Worm (Caenorhabditis elegans): Measurements from ENCODE around the gene K09E2.1.

The K09E2.1 gene

DNA sequence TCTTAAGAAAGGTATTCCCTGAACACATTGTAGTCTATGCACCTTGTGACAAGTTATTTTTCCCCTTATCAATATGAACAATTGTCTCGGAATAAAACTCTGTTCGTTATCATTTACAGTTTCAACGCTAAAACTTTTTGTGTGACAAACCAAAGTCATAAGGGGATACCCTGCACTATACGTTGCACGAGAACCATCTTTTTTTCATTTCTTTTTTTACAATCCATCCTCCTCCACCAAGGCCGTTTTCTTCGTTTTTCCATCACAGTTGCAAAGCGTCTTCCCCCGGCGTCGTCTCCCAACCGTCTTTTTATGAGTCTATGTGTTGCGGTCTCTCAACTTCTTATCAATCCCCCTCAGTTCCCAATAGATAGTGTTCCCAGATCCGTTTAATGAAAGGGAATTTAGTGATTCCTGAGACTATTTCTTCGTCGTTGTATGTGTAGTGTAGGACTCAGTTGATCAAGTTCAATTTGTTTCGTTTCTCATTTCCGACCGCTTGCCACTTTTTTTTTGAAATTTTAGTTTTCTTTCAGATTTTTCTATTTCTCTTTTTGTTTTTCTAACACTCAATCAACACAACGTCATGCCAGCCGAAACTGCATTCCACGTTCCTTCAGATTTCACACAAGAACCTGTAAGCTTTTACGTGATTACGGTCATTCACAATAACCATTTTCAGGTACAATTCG lies 5.5 kb upstream of the K09E2.1 start (continued):
- no peak for TF ChIP-seq madf-10 (tag; optimal IDR thresholded peaks at IDR 0.05)
- TF ChIP-seq F39B2.1 (GFP tag; IDR thresholded peaks at IDR 0.05): no peak
- no peak for TF ChIP-seq ztf-28 (GFP tag; IDR thresholded peaks at IDR 0.05)
- TF ChIP-seq gei-17 (GFP tag; optimal IDR thresholded peaks at IDR 0.05): no peak
- TF ChIP-seq lin-26 (GFP tag; IDR thresholded peaks at IDR 0.05): peak; percentile 34; the same call in 1 of the 2 replicates
- peak; percentile 64 for TF ChIP-seq somi-1 (GFP tag; optimal IDR thresholded peaks at IDR 0.05)
- no peak for TF ChIP-seq ceh-100 (GFP tag; IDR thresholded peaks at IDR 0.05)
- no peak for TF ChIP-seq rpc-1 (optimal IDR thresholded peaks at IDR 0.05)
- TF ChIP-seq rpc-1 (tag; optimal IDR thresholded peaks at IDR 0.05): no peak
- TF ChIP-seq zim-3 (tag; optimal IDR thresholded peaks at IDR 0.05): no peak
- TF ChIP-seq snpc-1.1 (tag; optimal IDR thresholded peaks at IDR 0.05; ENCODE audit: insufficient read depth): no peak
- TF ChIP-seq ceh-58 (GFP tag; IDR thresholded peaks at IDR 0.05): no peak
- peak; percentile 64 for TF ChIP-seq lin-40 (tag; optimal IDR thresholded peaks at IDR 0.05)
- peak; percentile 73 for TF ChIP-seq ztf-26 (tag; optimal IDR thresholded peaks at IDR 0.05)

DNA sequence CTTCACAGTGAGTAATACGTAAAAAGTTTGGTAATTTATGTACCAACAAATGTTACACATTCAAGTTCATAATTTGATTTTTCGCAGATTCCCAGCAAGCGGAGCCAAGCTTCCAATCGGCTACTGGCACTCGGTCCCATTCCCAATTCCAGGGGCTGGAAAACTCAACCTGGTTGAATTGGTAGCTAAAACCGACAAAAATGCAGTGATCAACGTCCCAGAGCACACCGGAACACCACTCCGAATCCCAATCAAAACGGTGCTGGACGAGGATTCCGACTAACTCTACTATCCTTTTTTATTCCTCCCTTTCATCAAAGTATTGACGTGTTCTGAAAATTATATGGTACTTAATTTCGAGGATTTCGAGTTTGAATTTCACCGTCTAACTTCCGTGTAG lies 4.4 kb upstream of the K09E2.1 start:
- no peak for TF ChIP-seq repo-1 (tag; optimal IDR thresholded peaks at IDR 0.05)
- TF ChIP-seq ztf-25 (GFP tag; IDR thresholded peaks at IDR 0.05): no peak
- TF ChIP-seq mxl-1 (tag; optimal IDR thresholded peaks at IDR 0.05): no peak
- no peak for TF ChIP-seq egl-18 (GFP tag; IDR thresholded peaks at IDR 0.05)
- no peak for TF ChIP-seq F55B11.4 (tag; optimal IDR thresholded peaks at IDR 0.05; ENCODE audit: borderline replicate concordance, insufficient read depth)
- TF ChIP-seq rcor-1 (GFP tag; IDR thresholded peaks at IDR 0.05): no peak
- TF ChIP-seq lsl-1 (GFP tag; optimal IDR thresholded peaks at IDR 0.05): no peak
- no peak for TF ChIP-seq bed-2 (GFP tag; IDR thresholded peaks at IDR 0.05)

- no peak for TF ChIP-seq nhr-80 (tag; optimal IDR thresholded peaks at IDR 0.05)
- no peak for TF ChIP-seq snpc-3.4 (tag; optimal IDR thresholded peaks at IDR 0.05)
- TF ChIP-seq ceh-27 (GFP tag; optimal IDR thresholded peaks at IDR 0.05): no peak
- no peak for TF ChIP-seq unc-62 (GFP tag; optimal IDR thresholded peaks at IDR 0.05)
- TF ChIP-seq let-526 (GFP tag; IDR thresholded peaks at IDR 0.05): no peak
- no peak for TF ChIP-seq sptf-2 (GFP tag; optimal IDR thresholded peaks at IDR 0.05)
- TF ChIP-seq F52B5.7 (tag; optimal IDR thresholded peaks at IDR 0.05): no peak
- no peak for TF ChIP-seq efl-1 (GFP tag; optimal IDR thresholded peaks at IDR 0.05)
- no peak for TF ChIP-seq F39B2.1 (GFP tag; IDR thresholded peaks at IDR 0.05)
- no peak for TF ChIP-seq D2030.7 (GFP tag; IDR thresholded peaks at IDR 0.05)
- no peak for TF ChIP-seq him-1 (tag; optimal IDR thresholded peaks at IDR 0.05)
- TF ChIP-seq hlh-12 (tag; optimal IDR thresholded peaks at IDR 0.05): no peak
- no peak for TF ChIP-seq nhr-90 (tag; optimal IDR thresholded peaks at IDR 0.05)
Measured at ce11 chrX:8677873-8678272, 3.8 kb upstream of the K09E2.1 start.

- TF ChIP-seq ceh-79 (tag; optimal IDR thresholded peaks at IDR 0.05) (no peak), T26A5.8 (tag; optimal IDR thresholded peaks at IDR 0.05) (no peak), egl-44 (GFP tag; IDR thresholded peaks at IDR 0.05) (no peak), lin-40 (tag; optimal IDR thresholded peaks at IDR 0.05) (no peak), bed-2 (GFP tag; IDR thresholded peaks at IDR 0.05) (no peak), F57A8.1 (GFP tag; optimal IDR thresholded peaks at IDR 0.05) (no peak), mel-28 (tag; optimal IDR thresholded peaks at IDR 0.05; ENCODE audit: borderline replicate concordance) (no peak), madf-3 (GFP tag; IDR thresholded peaks at IDR 0.05) (no peak)
Measured at ce11 chrX:8697517-8697916, 15.8 kb downstream of the K09E2.1 start, which contains the start of gene frpr-8. frpr-8 (plus strand) TSS chrX:8697817.

Measured in whole organism, young adult.